Worm (Caenorhabditis elegans): ENCODE results near the gene gcy-18.
A peak's percentile ranks its signal among the peaks of the same experiment; 100 is the strongest.
"Not testable (repeated sequence)": the region's sequence is repeated elsewhere in the genome, so short reads cannot be mapped to it uniquely, and the experiment has no call there.

The gcy-18 gene

ce11 chrIV:12871445-12871947 lies 11.6 kb downstream of the gcy-18 start, which contains the start of gene clec-187:
TSS of gene clec-187 (minus strand) at chrIV:12871495.
- TF ChIP-seq nhr-80 (tag; optimal IDR thresholded peaks at IDR 0.05) (no peak), dox-1 (GFP tag; IDR thresholded peaks at IDR 0.05) (no peak), Y95B8A.8 (GFP tag; IDR thresholded peaks at IDR 0.05) (no peak), bed-2 (GFP tag; IDR thresholded peaks at IDR 0.05) (no peak), efl-1 (GFP tag; optimal IDR thresholded peaks at IDR 0.05) (no peak), ceh-100 (GFP tag; IDR thresholded peaks at IDR 0.05) (no peak), T26A5.8 (tag; optimal IDR thresholded peaks at IDR 0.05) (no peak), ccch-3 (GFP tag; optimal IDR thresholded peaks at IDR 0.05) (no peak)

ce11 chrIV:12875260-12875659 lies 15.4 kb downstream of the gcy-18 start, which contains the start of gene ZK896.1:
TSS of gene ZK896.1 (minus strand) at chrIV:12875360.
- TF ChIP-seq hmg-20 (GFP tag; IDR thresholded peaks at IDR 0.05); hlh-26 (GFP tag; conservative IDR thresholded peaks at IDR 0.05); F39B2.1 (GFP tag; IDR thresholded peaks at IDR 0.05): not testable (repeated sequence)

- no peak for TF ChIP-seq B0336.3 (GFP tag; IDR thresholded peaks at IDR 0.05)
- no peak for TF ChIP-seq ZK185.1 (tag; optimal IDR thresholded peaks at IDR 0.05; ENCODE audit: poor library complexity, severe bottlenecking)
- TF ChIP-seq nhr-80 (tag; optimal IDR thresholded peaks at IDR 0.05), result peak; percentile 52
Observed at ce11 chrIV:12876558-12876957, 16.7 kb downstream of the gcy-18 start.

- no peak for TF ChIP-seq tlf-1 (GFP tag; optimal IDR thresholded peaks at IDR 0.05)
- TF ChIP-seq nhr-80 (tag; optimal IDR thresholded peaks at IDR 0.05), result peak; percentile 42
Observed at ce11 chrIV:12879557-12879956, 19.7 kb downstream of the gcy-18 start, which contains the start of gene ZK896.5. TSS of gene ZK896.5 (minus strand) at chrIV:12879645.

ce11 chrIV:12883190-12883589 lies 23.3 kb downstream of the gcy-18 start, which contains the start of gene ZK896.4:
TSS of gene ZK896.4 (minus strand) at chrIV:12883290.
- TF ChIP-seq nhr-90 (tag; optimal IDR thresholded peaks at IDR 0.05) (no peak), tlf-1 (GFP tag; optimal IDR thresholded peaks at IDR 0.05) (no peak), mxl-1 (tag; optimal IDR thresholded peaks at IDR 0.05) (no peak), F49E8.2 (tag; optimal IDR thresholded peaks at IDR 0.05; ENCODE audit: insufficient read depth) (no peak), C17E4.6 (GFP tag; IDR thresholded peaks at IDR 0.05) (no peak), F22D6.2 (tag; optimal IDR thresholded peaks at IDR 0.05) (no peak), T26A5.8 (tag; optimal IDR thresholded peaks at IDR 0.05) (no peak), pbrm-1 (GFP tag; IDR thresholded peaks at IDR 0.05) (no peak), pha-4 (tag; optimal IDR thresholded peaks at IDR 0.05) (no peak), rcor-1 (GFP tag; IDR thresholded peaks at IDR 0.05) (no peak), Y67H2A.10 (GFP tag; conservative IDR thresholded peaks at IDR 0.05) (no peak), ztf-28 (GFP tag; IDR thresholded peaks at IDR 0.05) (no peak), ztf-3 (GFP tag; optimal IDR thresholded peaks at IDR 0.05) (no peak), Y79H2A.3 (GFP tag; conservative IDR thresholded peaks at IDR 0.05) (no peak), sptf-2 (GFP tag; optimal IDR thresholded peaks at IDR 0.05) (no peak), ztf-22 (GFP tag; optimal IDR thresholded peaks at IDR 0.05) (no peak), ccch-3 (GFP tag; optimal IDR thresholded peaks at IDR 0.05) (no peak), repo-1 (tag; optimal IDR thresholded peaks at IDR 0.05) (no peak), unc-130 (GFP tag; optimal IDR thresholded peaks at IDR 0.05) (no peak), Y56A3A.18 (GFP tag; IDR thresholded peaks at IDR 0.05) (no peak)

All from whole organism, young adult.